Worm (Caenorhabditis elegans) whole organism, early embryonic: ENCODE results near the gene swp-1.

Source experiments
- B0310.2 ChIP-seq: sonication (generic microtip); optimal IDR thresholded peaks from 2 replicates; lab custom pipeline; 2016; ENCODE audit warnings: mild to moderate bottlenecking, missing genetic modification characterization, missing compliant biosample characterization
- F13C5.2 ChIP-seq: sonication (generic microtip); optimal IDR thresholded peaks from 2 replicates; lab custom pipeline; 2017; ENCODE audit warnings: mild to moderate bottlenecking, missing genetic modification characterization, inconsistent platforms, missing compliant biosample characterization
- aly-1 ChIP-seq: sonication (generic microtip); optimal IDR thresholded peaks from 2 replicates; lab custom pipeline; 2016; ENCODE audit warnings: missing genetic modification characterization, missing compliant biosample characterization
- ama-1 ChIP-seq: fragments of 150-350 bp; optimal IDR thresholded peaks from 2 replicates; lab custom pipeline; 2014
- ceh-36 ChIP-seq: sonication (generic microtip); optimal IDR thresholded peaks from 2 replicates; lab custom pipeline; 2016; ENCODE audit warnings: missing genetic modification characterization, inconsistent platforms, missing compliant biosample characterization
- ets-7 ChIP-seq: sonication (generic microtip); optimal IDR thresholded peaks from 2 replicates; lab custom pipeline; 2016; ENCODE audit warnings: missing genotype, missing genetic modification characterization, missing compliant biosample characterization
- flt-1 ChIP-seq: fragments of 200-800 bp; sonication (Bioruptor generic); IDR thresholded peaks from 2 replicates; pipeline ENCODE4 v1.3.6; 2022; ENCODE audit warnings: missing genetic modification characterization, missing compliant biosample characterization
- hmbx-1 ChIP-seq: sonication (generic microtip); optimal IDR thresholded peaks from 2 replicates; lab custom pipeline; 2016; ENCODE audit warnings: mild to moderate bottlenecking, missing genetic modification characterization, missing compliant biosample characterization
- hmg-4 ChIP-seq: fragments of 200-800 bp; sonication (Bioruptor generic); optimal IDR thresholded peaks from 2 replicates; lab custom pipeline; 2018; ENCODE audit warnings: mild to moderate bottlenecking, missing genetic modification characterization, missing compliant biosample characterization
- hnd-1 ChIP-seq: sonication (generic microtip); optimal IDR thresholded peaks from 2 replicates; lab custom pipeline; 2016; ENCODE audit warnings: missing genetic modification characterization, missing compliant biosample characterization
- scrt-1 ChIP-seq: fragments of 200-800 bp; sonication (Bioruptor generic); IDR thresholded peaks from 2 replicates; pipeline ENCODE4 v1.3.6; 2022; ENCODE audit warnings: missing genetic modification characterization, missing compliant biosample characterization
- sea-1 ChIP-seq: fragments of 200-800 bp; sonication (Bioruptor generic); conservative IDR thresholded peaks from 2 replicates; pipeline ENCODE4 v1.3.6; 2022; ENCODE audit warnings: missing genetic modification characterization, missing compliant biosample characterization
- tbx-11 ChIP-seq: fragments of 200-800 bp; sonication (Bioruptor generic); IDR thresholded peaks from 2 replicates; pipeline ENCODE4 v1.3.6; 2022; ENCODE audit warnings: missing genetic modification characterization, missing compliant biosample characterization
- tbx-37 ChIP-seq: fragments of 200-800 bp; sonication (Bioruptor generic); conservative IDR thresholded peaks from 2 replicates; pipeline ENCODE4 v1.3.6; 2022; ENCODE audit warnings: missing genetic modification reagents, missing genetic modification characterization, missing compliant biosample characterization

DNA sequence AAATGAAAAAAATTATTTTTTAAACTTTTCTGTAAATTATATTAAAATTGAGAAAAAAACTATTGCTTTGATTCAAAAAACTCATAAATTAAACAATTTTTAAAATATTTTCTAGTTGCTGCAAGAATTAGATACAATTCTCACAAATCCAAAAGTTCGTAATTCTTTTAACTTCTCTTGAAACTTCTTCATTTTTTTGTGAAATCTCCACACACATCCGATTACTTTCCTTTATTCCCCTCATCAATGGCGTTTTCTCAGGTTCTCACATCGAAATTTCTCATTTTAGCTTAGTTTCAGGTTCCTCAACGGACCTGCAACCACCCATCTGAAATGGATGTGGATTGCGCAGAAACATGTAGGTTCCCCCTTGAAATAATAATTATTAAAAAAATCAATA is 17.2 kb upstream of the swp-1 start, which contains the start of gene wrm-1:
- TF ChIP-seq hnd-1 (tag; lab: Kevin White, UChicago): no peak
- no peak for TF ChIP-seq aly-1 (tag; lab: Kevin White, UChicago)
- TF ChIP-seq scrt-1 (GFP tag; lab: Robert Waterston, UW): no peak
- no peak for TF ChIP-seq F13C5.2 (tag; lab: Kevin White, UChicago)
- TF ChIP-seq ets-7 (tag; lab: Kevin White, UChicago): no peak
- no peak for TF ChIP-seq tbx-11 (GFP tag; lab: Robert Waterston, UW)
- no peak for TF ChIP-seq ama-1
- no peak for TF ChIP-seq ceh-36 (tag; lab: Kevin White, UChicago)
- TF ChIP-seq B0310.2 (tag; lab: Kevin White, UChicago): no peak
- TF ChIP-seq hmbx-1: no peak
- TF ChIP-seq flt-1 (GFP tag; lab: Robert Waterston, UW): no peak
- no peak for TF ChIP-seq hmg-4 (GFP tag; lab: Kevin White, UChicago)
- no peak for TF ChIP-seq sea-1 (GFP tag; lab: Robert Waterston, UW)
- no peak for TF ChIP-seq tbx-37 (GFP tag; lab: Robert Waterston, UW)
